Worm (Caenorhabditis elegans) whole organism, L4 larva: ENCODE results near the gene kreg-1.

Experiments
- F26F4.8 ChIP-seq: fragments of 200-800 bp; sonication (Bioruptor generic); conservative IDR thresholded peaks from 2 replicates; pipeline ENCODE4 v1.3.6; 2022; ENCODE audit warnings: missing genetic modification characterization, missing compliant biosample characterization
- F44E2.7 ChIP-seq: fragments of 200-800 bp; sonication (Bioruptor generic); IDR thresholded peaks from 2 replicates; pipeline ENCODE4 v2.1.2; 2022; ENCODE audit warnings: missing genetic modification characterization, missing compliant biosample characterization
- F49E8.2 ChIP-seq: sonication (generic microtip); optimal IDR thresholded peaks from 2 replicates; lab custom pipeline; 2016; ENCODE audit warnings: missing compliant biosample characterization, mild to moderate bottlenecking, missing genetic modification characterization, borderline replicate concordance
- Y105C5A.15 ChIP-seq: fragments of 200-800 bp; sonication (Bioruptor generic); IDR thresholded peaks from 2 replicates; pipeline ENCODE4 v1.3.6; 2022; ENCODE audit warnings: missing genetic modification characterization, missing compliant biosample characterization
- Y5F2A.4 ChIP-seq: fragments of 200-800 bp; sonication (Bioruptor generic); optimal IDR thresholded peaks from 2 replicates; lab custom pipeline; 2018; ENCODE audit warnings: mild to moderate bottlenecking, missing genetic modification characterization, missing compliant biosample characterization
- Y75B8A.6 ChIP-seq: fragments of 200-800 bp; sonication (Bioruptor generic); IDR thresholded peaks from 2 replicates; pipeline ENCODE4 v1.3.6; 2022; ENCODE audit warnings: missing genetic modification reagents, missing genetic modification characterization, missing compliant biosample characterization
- ZK337.2 ChIP-seq: fragments of 200-800 bp; sonication (Bioruptor generic); IDR thresholded peaks from 2 replicates; pipeline ENCODE4 v1.3.6; 2022; ENCODE audit warnings: missing genetic modification reagents, missing genetic modification characterization, missing compliant biosample characterization
- aha-1 ChIP-seq: fragments of 150-350 bp; peaks from one replicate; lab custom pipeline; 2014; ENCODE audit warnings: missing biosample characterization, missing genetic modification characterization
- aly-2 ChIP-seq: sonication (generic microtip); optimal IDR thresholded peaks from 2 replicates; lab custom pipeline; 2018; ENCODE audit warnings: missing biosample characterization, missing genetic modification characterization
- ama-1 ChIP-seq: fragments of 150-350 bp; optimal IDR thresholded peaks from 2 replicates; lab custom pipeline; 2014; ENCODE audit warnings: inconsistent platforms, mixed read lengths
- attf-4 ChIP-seq: sonication (generic microtip); optimal IDR thresholded peaks from 3 replicates; lab custom pipeline; 2017; ENCODE audit warnings: missing biosample characterization, missing genetic modification characterization
- ceh-32 ChIP-seq: sonication (generic microtip); optimal IDR thresholded peaks from 2 replicates; lab custom pipeline; 2016; ENCODE audit warnings: mild to moderate bottlenecking, missing genetic modification characterization, missing compliant biosample characterization; ENCODE audit not compliant: poor library complexity
- ceh-62 ChIP-seq: sonication (generic microtip); optimal IDR thresholded peaks from 2 replicates; lab custom pipeline; 2017; ENCODE audit warnings: missing biosample characterization, missing genetic modification characterization
- ces-1 ChIP-seq: fragments of 150-350 bp; sonication (generic microtip); optimal IDR thresholded peaks from 4 replicates; lab custom pipeline; 2014; ENCODE audit warnings: missing biosample characterization, missing genetic modification reagents, missing genetic modification characterization
- ctbp-1 ChIP-seq: fragments of 200-800 bp; sonication (Bioruptor generic); IDR thresholded peaks from 2 replicates; pipeline ENCODE4 v1.3.6; 2022; ENCODE audit warnings: missing genetic modification reagents, missing genetic modification characterization, missing compliant biosample characterization
- daf-12 ChIP-seq: fragments of 150-350 bp; optimal IDR thresholded peaks from 2 replicates; lab custom pipeline; 2014; ENCODE audit warnings: missing biosample characterization, missing genetic modification reagents, missing genetic modification characterization
- dmd-9 ChIP-seq: fragments of 200-800 bp; sonication (Bioruptor generic); IDR thresholded peaks from 2 replicates; pipeline ENCODE4 v1.3.6; 2022; ENCODE audit warnings: missing genetic modification reagents, missing genetic modification characterization, missing compliant biosample characterization
- dpl-1 ChIP-seq: fragments of 150-350 bp; optimal IDR thresholded peaks from 2 replicates; lab custom pipeline; 2014; ENCODE audit warnings: missing biosample characterization, missing genetic modification reagents, missing genetic modification characterization
- duxl-1 ChIP-seq: sonication (generic microtip); optimal IDR thresholded peaks from 2 replicates; lab custom pipeline; 2016; ENCODE audit warnings: mild to moderate bottlenecking, missing genetic modification characterization, moderate library complexity, missing compliant biosample characterization; ENCODE audit not compliant: poor library complexity
- egl-43 ChIP-seq: fragments of 200-800 bp; sonication (Bioruptor generic); IDR thresholded peaks from 2 replicates; pipeline ENCODE4 v1.3.6; 2022; ENCODE audit warnings: missing genetic modification reagents, missing genetic modification characterization, missing compliant biosample characterization
- hif-1 ChIP-seq, 2 experiments: sonication (generic microtip); optimal IDR thresholded peaks; 2 replicates each; lab custom pipeline; 2016 to 2017; ENCODE audit warnings: missing compliant biosample characterization in 2 of 2, missing genetic modification characterization in 2 of 2, missing genetic modification reagents in 2 of 2, missing genotype in 2 of 2, mild to moderate bottlenecking in 1 of 2
- hlh-11 ChIP-seq: fragments of 200-800 bp; sonication (Bioruptor generic); optimal IDR thresholded peaks from 2 replicates; lab custom pipeline; 2018; ENCODE audit warnings: mild to moderate bottlenecking, missing genetic modification characterization, missing compliant biosample characterization
- hmg-1.1 ChIP-seq: fragments of 200-800 bp; sonication (Bioruptor generic); IDR thresholded peaks from 2 replicates; pipeline ENCODE4 v1.3.6; 2022; ENCODE audit warnings: missing genetic modification reagents, missing genetic modification characterization, missing compliant biosample characterization
- jun-1 ChIP-seq: fragments of 150-350 bp; optimal IDR thresholded peaks from 2 replicates; lab custom pipeline; 2014; ENCODE audit warnings: missing biosample characterization, missing genetic modification reagents, missing genetic modification characterization
- lim-7 ChIP-seq: fragments of 200-800 bp; sonication (Bioruptor generic); IDR thresholded peaks from 2 replicates; pipeline ENCODE4 v1.3.6; 2022; ENCODE audit warnings: missing genetic modification characterization, missing compliant biosample characterization
- lin-13 ChIP-seq: fragments of 150-350 bp; optimal IDR thresholded peaks from 2 replicates; lab custom pipeline; 2014; ENCODE audit warnings: missing biosample characterization, missing genetic modification reagents, missing genetic modification characterization
- lin-15B ChIP-seq: fragments of 150-350 bp; sonication (generic microtip); optimal IDR thresholded peaks from 3 replicates; lab custom pipeline; 2014; ENCODE audit warnings: missing biosample characterization, missing genetic modification characterization
- lin-39 ChIP-seq: fragments of 150-350 bp; optimal IDR thresholded peaks from 2 replicates; lab custom pipeline; 2014; ENCODE audit warnings: missing biosample characterization, missing genetic modification reagents, missing genetic modification characterization
- madf-5 ChIP-seq, 2 experiments: fragments of 200-800 bp; sonication (Bioruptor generic); IDR thresholded peaks; 2 replicates each; pipeline ENCODE4 v1.3.6; 2022; ENCODE audit warnings: missing compliant biosample characterization in 2 of 2, missing genetic modification characterization in 2 of 2
- madf-9 ChIP-seq: fragments of 200-800 bp; sonication (Bioruptor generic); conservative IDR thresholded peaks from 2 replicates; pipeline ENCODE4 v1.3.6; 2022; ENCODE audit warnings: missing genetic modification reagents, missing genetic modification characterization, missing compliant biosample characterization
- mep-1 ChIP-seq: fragments of 150-350 bp; sonication (generic microtip); optimal IDR thresholded peaks from 3 replicates; lab custom pipeline; 2014; ENCODE audit warnings: missing biosample characterization, missing genetic modification characterization
- mxl-2 ChIP-seq: fragments of 200-800 bp; sonication (Bioruptor generic); conservative IDR thresholded peaks from 2 replicates; pipeline ENCODE4 v1.3.6; 2022; ENCODE audit warnings: missing genetic modification reagents, missing genetic modification characterization, missing compliant biosample characterization
- nhr-10 ChIP-seq: fragments of 150-350 bp; optimal IDR thresholded peaks from 2 replicates; lab custom pipeline; 2014; ENCODE audit warnings: missing biosample characterization, missing genetic modification characterization
- nhr-111 ChIP-seq: fragments of 200-800 bp; sonication (Bioruptor generic); optimal IDR thresholded peaks from 2 replicates; lab custom pipeline; 2018; ENCODE audit warnings: mild to moderate bottlenecking, missing genetic modification characterization, missing compliant biosample characterization
- nhr-28 ChIP-seq: fragments of 150-350 bp; optimal IDR thresholded peaks from 2 replicates; lab custom pipeline; 2014; ENCODE audit warnings: missing biosample characterization, missing genetic modification characterization
- nhr-41 ChIP-seq: fragments of 200-800 bp; sonication (Bioruptor generic); IDR thresholded peaks from 2 replicates; pipeline ENCODE4 v1.3.6; 2022; ENCODE audit warnings: missing genetic modification reagents, missing genetic modification characterization, missing compliant biosample characterization
- nhr-42 ChIP-seq: fragments of 200-800 bp; sonication (Bioruptor generic); IDR thresholded peaks from 2 replicates; pipeline ENCODE4 v1.3.6; 2022; ENCODE audit warnings: missing genetic modification characterization, missing compliant biosample characterization
- nhr-48 ChIP-seq: sonication (generic microtip); optimal IDR thresholded peaks from 2 replicates; lab custom pipeline; 2016; ENCODE audit warnings: mild to moderate bottlenecking, missing genetic modification characterization, missing compliant biosample characterization
- nhr-6 ChIP-seq: fragments of 150-350 bp; optimal IDR thresholded peaks from 2 replicates; lab custom pipeline; 2014; ENCODE audit warnings: missing biosample characterization, missing genetic modification characterization
- pha-4 ChIP-seq, 2 experiments: fragments of 150-350 bp in 1 of 2; fragments of 200-800 bp in 1 of 2; sonication (Bioruptor generic) in 1 of 2; IDR thresholded peaks in 1 of 2; optimal IDR thresholded peaks in 1 of 2; 2 replicates each; pipeline versions ENCODE4 v1.3.6 to Lab custom; 2014 to 2022; ENCODE audit warnings: missing genetic modification characterization in 2 of 2, missing genetic modification reagents in 2 of 2, missing biosample characterization in 1 of 2, missing compliant biosample characterization in 1 of 2
- pqm-1 ChIP-seq: sonication (generic microtip); optimal IDR thresholded peaks from 2 replicates; lab custom pipeline; 2017; ENCODE audit warnings: missing biosample characterization, missing genetic modification characterization
- saeg-2 ChIP-seq: fragments of 200-800 bp; sonication (Bioruptor generic); IDR thresholded peaks from 2 replicates; pipeline ENCODE4 v1.3.6; 2022; ENCODE audit warnings: missing genetic modification reagents, missing genetic modification characterization, missing compliant biosample characterization
- set-16 ChIP-seq: fragments of 200-800 bp; sonication (Bioruptor generic); IDR thresholded peaks from 2 replicates; pipeline ENCODE4 v1.3.6; 2022; ENCODE audit warnings: missing genetic modification reagents, missing genetic modification characterization, missing compliant biosample characterization
- skn-1 ChIP-seq: fragments of 150-350 bp; optimal IDR thresholded peaks from 2 replicates; lab custom pipeline; 2014; ENCODE audit warnings: missing biosample characterization, missing genetic modification characterization
- snpc-1.2 ChIP-seq: fragments of 200-800 bp; sonication (Bioruptor generic); IDR thresholded peaks from 2 replicates; pipeline ENCODE4 v1.3.6; 2022; ENCODE audit warnings: missing genetic modification reagents, missing genetic modification characterization, missing compliant biosample characterization
- spr-3 ChIP-seq: fragments of 200-800 bp; sonication (Bioruptor generic); optimal IDR thresholded peaks from 2 replicates; lab custom pipeline; 2018; ENCODE audit warnings: mild to moderate bottlenecking, missing genetic modification characterization, missing compliant biosample characterization
- tag-97 ChIP-seq: fragments of 200-800 bp; sonication (Bioruptor generic); IDR thresholded peaks from 2 replicates; pipeline ENCODE4 v1.3.6; 2022; ENCODE audit warnings: missing genetic modification characterization, missing compliant biosample characterization
- tra-1 ChIP-seq: fragments of 200-800 bp; sonication (Bioruptor generic); IDR thresholded peaks from 2 replicates; pipeline ENCODE4 v1.3.6; 2022; ENCODE audit warnings: missing genetic modification reagents, missing genetic modification characterization, missing compliant biosample characterization
- unc-39 ChIP-seq: sonication (generic microtip); optimal IDR thresholded peaks from 2 replicates; lab custom pipeline; 2017; ENCODE audit warnings: missing biosample characterization, missing genetic modification characterization
- zag-1 ChIP-seq: fragments of 150-350 bp; optimal IDR thresholded peaks from 2 replicates; lab custom pipeline; 2014; ENCODE audit warnings: missing biosample characterization, missing genetic modification characterization
- zip-11 ChIP-seq: fragments of 200-800 bp; sonication (Bioruptor generic); IDR thresholded peaks from 2 replicates; pipeline ENCODE4 v1.3.6; 2022; ENCODE audit warnings: missing genetic modification characterization, missing compliant biosample characterization
- ztf-11 ChIP-seq: fragments of 150-350 bp; optimal IDR thresholded peaks from 2 replicates; lab custom pipeline; 2014; ENCODE audit warnings: missing biosample characterization, missing genetic modification characterization
- ztf-7 ChIP-seq: fragments of 150-350 bp; optimal IDR thresholded peaks from 2 replicates; lab custom pipeline; 2014; ENCODE audit warnings: missing biosample characterization, missing genetic modification characterization

Gene kreg-1

ce11 chrX:8750209-8750608, 40.6 kb downstream of the kreg-1 start (continued):
- TF ChIP-seq hif-1 (tag; optimal IDR thresholded peaks at IDR 0.05; lab: Kevin White, UChicago) (no peak), dpl-1 (GFP tag; lab: Kevin White, UChicago) (no peak), nhr-48 (tag; lab: Kevin White, UChicago) (peak; percentile 55), zag-1 (tag; lab: Kevin White, UChicago) (no peak), dmd-9 (GFP tag; lab: Robert Waterston, UW) (no peak), pha-4 (GFP tag; IDR thresholded peaks at IDR 0.05; lab: Robert Waterston, UW) (no peak), pha-4 (tag; optimal IDR thresholded peaks at IDR 0.05; lab: Kevin White, UChicago) (no peak), Y105C5A.15 (no peak), egl-43 (GFP tag; lab: Robert Waterston, UW) (no peak), zip-11 (no peak), ctbp-1 (GFP tag; lab: Robert Waterston, UW) (no peak), tra-1 (GFP tag; lab: Robert Waterston, UW) (peak; percentile 58), mep-1 (tag; lab: Kevin White, UChicago) (peak; percentile 36), nhr-41 (no peak), lin-15B (tag; lab: Kevin White, UChicago) (no peak), lim-7 (no peak), ceh-62 (tag; lab: Kevin White, UChicago) (no peak), ama-1 (no peak), F49E8.2 (no peak), nhr-10 (tag; lab: Kevin White, UChicago) (peak; percentile 49), snpc-1.2 (no peak), nhr-111 (GFP tag; lab: Kevin White, UChicago) (no peak), spr-3 (no peak), hlh-11 (tag; lab: Kevin White, UChicago) (peak; percentile 80), tag-97 (no peak), saeg-2 (GFP tag; lab: Robert Waterston, UW) (no peak), F26F4.8 (GFP tag; lab: Robert Waterston, UW) (no peak), attf-4 (tag; lab: Kevin White, UChicago) (no peak), aly-2 (tag; lab: Kevin White, UChicago) (no peak), lin-39 (tag; lab: Kevin White, UChicago) (no peak), ceh-32 (no peak), nhr-42 (no peak), unc-39 (no peak), ces-1 (GFP tag; lab: Kevin White, UChicago) (no peak), madf-9 (no peak), lin-13 (GFP tag; lab: Kevin White, UChicago) (no peak), set-16 (GFP tag; lab: Robert Waterston, UW) (no peak), ztf-7 (tag; lab: Kevin White, UChicago) (no peak), duxl-1 (tag; lab: Kevin White, UChicago) (no peak), Y5F2A.4 (no peak), hmg-1.1 (GFP tag; lab: Robert Waterston, UW) (no peak), pqm-1 (peak; percentile 87), nhr-28 (tag; lab: Kevin White, UChicago) (peak; percentile 95), jun-1 (tag; lab: Kevin White, UChicago) (no peak), Y75B8A.6 (no peak), skn-1 (tag; lab: Kevin White, UChicago) (no peak), nhr-6 (peak; percentile 24), F44E2.7 (GFP tag; lab: Robert Waterston, UW) (no peak), mxl-2 (GFP tag; lab: Robert Waterston, UW) (0 out of 2 replicates have a peak, but pooled peaks have one; percentile 32), ztf-11 (tag; lab: Kevin White, UChicago) (no peak), ZK337.2 (no peak), madf-5 (GFP tag; IDR thresholded peaks at IDR 0.05; lab: Robert Waterston, UW) (no peak), daf-12 (no peak), aha-1 (tag; lab: Kevin White, UChicago) (no peak)
